Fruit fly (Drosophila melanogaster) whole organism, embryonic: ENCODE data around the gene Bap111.
A peak's percentile ranks its signal among the peaks of the same experiment; 100 is the strongest.

ENCODE experiments used
- CG10209 ChIP-seq: fragments of 200-800 bp; sonication (Bioruptor generic); optimal IDR thresholded peaks from 3 replicates; lab custom pipeline; 2017; ENCODE audit warnings: missing biosample characterization, mild to moderate bottlenecking, missing genetic modification characterization, missing genetic modification reagents
- CG12155 ChIP-seq: fragments of 200-800 bp; sonication (Bioruptor generic); optimal IDR thresholded peaks from 3 replicates; lab custom pipeline; 2016; ENCODE audit warnings: missing biosample characterization, missing genetic modification characterization
- CG13296 ChIP-seq: fragments of 200-800 bp; sonication (Bioruptor generic); optimal IDR thresholded peaks from 3 replicates; lab custom pipeline; 2018; ENCODE audit warnings: missing biosample characterization, mild to moderate bottlenecking, missing genetic modification characterization
- CG3281 ChIP-seq: fragments of 200-800 bp; sonication (Bioruptor generic); optimal IDR thresholded peaks from 3 replicates; lab custom pipeline; 2017; ENCODE audit warnings: missing biosample characterization, mild to moderate bottlenecking, missing genetic modification characterization
- CG34376 ChIP-seq: fragments of 200-800 bp; sonication (Bioruptor generic); optimal IDR thresholded peaks from 2 replicates; lab custom pipeline; 2018; ENCODE audit warnings: missing biosample characterization, mild to moderate bottlenecking, missing genetic modification characterization
- Side ChIP-seq: fragments of 200-800 bp; sonication (Bioruptor generic); optimal IDR thresholded peaks from 2 replicates; lab custom pipeline; 2016; ENCODE audit warnings: missing biosample characterization, missing genetic modification characterization
- chinmo ChIP-seq: fragments of 200-800 bp; sonication (Bioruptor generic); IDR thresholded peaks from 4 replicates; pipeline ENCODE4 v1.3.6; 2022; ENCODE audit warnings: missing biosample characterization, missing genetic modification characterization; ENCODE audit not compliant: partially characterized antibody
- ken ChIP-seq: fragments of 200-800 bp; sonication (Bioruptor generic); IDR thresholded peaks from 3 replicates; pipeline ENCODE4 v1.3.6; 2022; ENCODE audit warnings: missing biosample characterization, missing genetic modification characterization
- onecut ChIP-seq: fragments of 200-800 bp; sonication (Bioruptor generic); IDR thresholded peaks from 2 replicates; pipeline ENCODE4 v1.3.6; 2022; ENCODE audit warnings: missing biosample characterization, missing genetic modification characterization
- shn ChIP-seq: fragments of 200-800 bp; sonication (Bioruptor generic); optimal IDR thresholded peaks from 3 replicates; lab custom pipeline; 2016; ENCODE audit warnings: missing biosample characterization, missing genetic modification characterization

The Bap111 gene

DNA sequence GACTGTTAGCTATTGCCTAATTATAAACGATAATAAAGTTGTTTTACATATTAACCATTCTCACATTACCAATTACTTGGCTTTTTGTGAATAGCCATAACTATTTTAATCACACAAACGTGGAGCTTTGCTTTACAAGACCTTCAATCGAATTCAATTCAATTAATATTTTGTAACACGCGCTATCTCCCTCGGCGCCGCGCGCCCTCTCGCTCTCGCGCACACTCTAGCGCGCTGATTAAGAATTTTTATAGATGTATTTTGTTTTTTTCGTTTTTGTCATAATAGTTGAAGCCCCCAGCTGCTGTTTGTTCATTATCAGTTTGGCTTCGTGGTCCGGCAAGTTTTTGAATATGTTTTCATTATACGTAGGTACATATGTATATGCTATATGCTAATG lies 52.0 kb downstream of the Bap111 start (continued):
- TF ChIP-seq Side (GFP tag; lab: Kevin White, UChicago): no peak
- no peak for TF ChIP-seq onecut (GFP tag; lab: Robert Waterston, UW)
- TF ChIP-seq CG12155: no peak
- peak; percentile 13 for TF ChIP-seq CG13296 (GFP tag; lab: Kevin White, UChicago)
- 0 out of 4 replicates have a peak, but pooled peaks have one; percentile 33 for TF ChIP-seq chinmo (GFP tag; lab: Robert Waterston, UW)
- no peak for TF ChIP-seq ken
- peak; percentile 7 for TF ChIP-seq CG3281 (GFP tag; lab: Kevin White, UChicago)
- TF ChIP-seq CG10209: no peak
- TF ChIP-seq CG34376 (GFP tag; lab: Kevin White, UChicago): peak; percentile 86
- TF ChIP-seq shn: no peak
- TF ChIP-seq, all 482 proteins: peak for 22
